Fruit fly (Drosophila melanogaster) whole organism, adult: ENCODE data around the gene Tps1.

ENCODE experiments used
- CG11617 ChIP-seq: fragments of 200-800 bp; sonication (Bioruptor generic); optimal IDR thresholded peaks from 2 replicates; lab custom pipeline; 2017; ENCODE audit warnings: mild to moderate bottlenecking, missing biosample characterization, missing genetic modification reagents, missing genetic modification characterization
- CG12768 ChIP-seq: fragments of 200-800 bp; sonication (Bioruptor generic); optimal IDR thresholded peaks from 2 replicates; lab custom pipeline; 2017; ENCODE audit warnings: missing biosample characterization, missing genetic modification characterization, mild to moderate bottlenecking, moderate library complexity, missing genetic modification reagents
- CG14711 ChIP-seq: fragments of 200-800 bp; sonication (Bioruptor generic); optimal IDR thresholded peaks from 2 replicates; lab custom pipeline; 2018; ENCODE audit warnings: missing biosample characterization, mild to moderate bottlenecking, missing genetic modification characterization, moderate library complexity
- CG1620 ChIP-seq: fragments of 200-800 bp; sonication (Bioruptor generic); optimal IDR thresholded peaks from 2 replicates; lab custom pipeline; 2016; ENCODE audit warnings: missing biosample characterization, missing genetic modification characterization
- CG33017 ChIP-seq: fragments of 200-800 bp; sonication (Bioruptor generic); optimal IDR thresholded peaks from 2 replicates; lab custom pipeline; 2018; ENCODE audit warnings: missing biosample characterization, mild to moderate bottlenecking, missing genetic modification characterization, moderate library complexity
- CG5204 ChIP-seq: fragments of 200-800 bp; sonication (Bioruptor generic); optimal IDR thresholded peaks from 2 replicates; lab custom pipeline; 2016; ENCODE audit warnings: missing biosample characterization, missing genetic modification characterization
- CG7045 ChIP-seq: fragments of 200-800 bp; sonication (Bioruptor generic); optimal IDR thresholded peaks from 2 replicates; lab custom pipeline; 2017; ENCODE audit warnings: missing biosample characterization, mild to moderate bottlenecking, missing genetic modification characterization
- CG7101 ChIP-seq: fragments of 200-800 bp; sonication (Bioruptor generic); optimal IDR thresholded peaks from 2 replicates; lab custom pipeline; 2018; ENCODE audit warnings: missing biosample characterization, mild to moderate bottlenecking, missing genetic modification characterization, moderate library complexity
- Clk ChIP-seq: fragments of 200-800 bp; sonication (Bioruptor generic); optimal IDR thresholded peaks from 2 replicates; lab custom pipeline; 2017; ENCODE audit warnings: missing biosample characterization, missing genetic modification characterization
- Crg-1 ChIP-seq: fragments of 200-800 bp; sonication (Bioruptor generic); optimal IDR thresholded peaks from 2 replicates; lab custom pipeline; 2016; ENCODE audit warnings: missing biosample characterization, missing genetic modification characterization
- Hr96 ChIP-seq: fragments of 200-800 bp; sonication (Bioruptor generic); optimal IDR thresholded peaks from 2 replicates; lab custom pipeline; 2016; ENCODE audit warnings: missing biosample characterization, missing genetic modification characterization
- bab1 ChIP-seq: fragments of 200-800 bp; sonication (Bioruptor generic); optimal IDR thresholded peaks from 3 replicates; lab custom pipeline; 2019; ENCODE audit warnings: missing biosample characterization, mild to moderate bottlenecking, missing genetic modification characterization, moderate library complexity
- cic ChIP-seq: fragments of 200-800 bp; sonication (Bioruptor generic); optimal IDR thresholded peaks from 2 replicates; lab custom pipeline; 2017; ENCODE audit warnings: missing biosample characterization, mild to moderate bottlenecking, missing genetic modification characterization, moderate library complexity
- cnc ChIP-seq, 2 experiments: fragments of >200 bp; optimal IDR thresholded peaks; 2 replicates each; lab custom pipeline; 2017
- kay ChIP-seq: fragments of 200-800 bp; sonication (Bioruptor generic); peaks from one replicate; lab custom pipeline; 2016; ENCODE audit warnings: missing biosample characterization, missing genetic modification characterization, borderline replicate concordance
- ovo ChIP-seq: fragments of 200-800 bp; sonication (Bioruptor generic); optimal IDR thresholded peaks from 2 replicates; lab custom pipeline; 2016; ENCODE audit warnings: missing biosample characterization, missing genetic modification characterization
- pad ChIP-seq: fragments of 200-800 bp; sonication (Bioruptor generic); optimal IDR thresholded peaks from 3 replicates; lab custom pipeline; 2017; ENCODE audit warnings: missing biosample characterization, missing genetic modification characterization, mild to moderate bottlenecking, moderate library complexity, missing genetic modification reagents
- tj ChIP-seq: fragments of 200-800 bp; sonication (Bioruptor generic); optimal IDR thresholded peaks from 3 replicates; lab custom pipeline; 2017; ENCODE audit warnings: missing biosample characterization, mild to moderate bottlenecking, missing genetic modification characterization, moderate library complexity
- toe ChIP-seq: fragments of 200-800 bp; sonication (Bioruptor generic); optimal IDR thresholded peaks from 2 replicates; lab custom pipeline; 2016; ENCODE audit warnings: missing biosample characterization, missing genetic modification characterization

The Tps1 gene

DNA sequence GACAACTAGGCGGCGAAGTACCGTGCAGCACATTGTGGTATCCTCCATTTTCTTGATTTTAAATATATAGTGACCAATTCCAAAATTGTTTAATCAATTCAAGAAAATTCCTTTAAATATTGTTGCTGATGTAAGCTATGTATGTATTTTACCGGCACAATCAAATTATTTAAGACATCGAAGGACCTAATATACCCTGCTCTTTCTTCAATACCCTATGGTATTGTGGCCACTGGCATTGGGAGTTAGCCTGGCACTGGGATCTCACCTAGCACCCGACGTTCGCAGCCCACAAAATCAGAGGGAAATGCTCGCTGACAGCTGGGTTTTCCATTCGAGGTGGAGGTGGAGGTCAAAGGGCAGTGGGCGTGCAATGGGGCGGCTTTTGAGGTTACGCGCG lies 34.0 kb downstream of the Tps1 start:
- no peak for TF ChIP-seq Crg-1 (GFP tag; lab: Kevin White, UChicago)
- TF ChIP-seq CG33017 (tag; lab: Kevin White, UChicago), result no peak
- no peak for TF ChIP-seq pad (GFP tag; lab: Kevin White, UChicago)
- no peak for TF ChIP-seq tj
- no peak for TF ChIP-seq kay
- TF ChIP-seq CG14711 (tag; lab: Kevin White, UChicago), result no peak
- no peak for TF ChIP-seq Hr96 (GFP tag; lab: Kevin White, UChicago)
- no peak for TF ChIP-seq toe (GFP tag; lab: Kevin White, UChicago)
- TF ChIP-seq CG7045, result no peak
- no peak for TF ChIP-seq CG5204 (GFP tag; lab: Kevin White, UChicago)
- no peak for TF ChIP-seq CG12768 (GFP tag; lab: Kevin White, UChicago)
- TF ChIP-seq cnc (optimal IDR thresholded peaks at IDR 0.05; lab: Kevin White, UChicago), result no peak
- TF ChIP-seq bab1 (GFP tag; lab: Kevin White, UChicago), result no peak
- TF ChIP-seq CG1620 (GFP tag; lab: Kevin White, UChicago), result no peak
- TF ChIP-seq cic, result no peak

DNA sequence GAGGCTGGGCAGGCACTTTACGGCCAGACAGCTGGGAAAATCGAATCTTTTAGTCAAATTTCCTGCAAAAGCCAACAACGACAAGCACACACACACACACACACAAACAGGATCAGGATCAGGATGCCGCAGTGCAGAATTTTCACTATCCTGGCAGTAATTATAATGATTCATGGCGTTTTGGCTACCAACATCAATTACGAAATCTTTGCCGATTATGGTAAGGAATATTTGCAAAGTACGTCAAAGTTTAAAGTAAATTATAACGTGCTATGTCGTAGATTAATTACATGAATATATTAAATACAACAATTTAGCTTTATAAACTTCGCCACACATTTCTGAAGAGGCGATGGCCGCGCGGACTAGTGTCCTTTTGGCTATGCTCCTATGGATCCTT lies 45.5 kb downstream of the Tps1 start, which contains the start of the genes CG34177 and CG34178:
Gene CG34177, plus strand, starts transcription at position 301 of the 400 bp plus-strand sequence.
Gene CG34178, plus strand, starts transcription at position 301 of the 400 bp plus-strand sequence.
- TF ChIP-seq toe (GFP tag; lab: Kevin White, UChicago) (no peak), kay (no peak)

DNA sequence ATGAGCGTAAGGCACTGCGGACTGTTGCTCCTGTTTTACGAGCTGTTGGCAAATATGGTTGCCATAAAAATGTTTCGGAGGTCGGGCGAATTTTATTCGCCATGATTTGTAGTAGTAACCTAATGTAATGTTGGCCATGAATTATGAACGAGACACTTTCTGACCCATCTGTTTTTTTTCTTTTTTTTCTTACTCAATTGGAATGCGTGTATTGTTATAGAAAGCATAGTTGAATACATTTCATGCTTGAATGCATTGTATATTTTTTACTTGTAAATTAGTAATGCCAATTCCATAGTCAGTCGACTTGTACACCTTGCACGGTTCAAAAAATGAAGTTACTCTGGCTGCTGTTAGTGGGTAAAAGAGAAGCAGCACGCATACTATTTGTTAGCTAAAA lies 49.4 kb downstream of the Tps1 start, which contains the start of gene CG43056:
Gene CG43056, plus strand, starts transcription at position 301 of the 400 bp plus-strand sequence.
- no peak for TF ChIP-seq cic
- no peak for TF ChIP-seq CG7045
- no peak for TF ChIP-seq pad (GFP tag; lab: Kevin White, UChicago)
- no peak for TF ChIP-seq cnc (optimal IDR thresholded peaks at IDR 0.05; lab: Kevin White, UChicago)
- TF ChIP-seq CG5204 (GFP tag; lab: Kevin White, UChicago), result no peak
- no peak for TF ChIP-seq CG7101
- TF ChIP-seq Hr96 (GFP tag; lab: Kevin White, UChicago), result no peak
- TF ChIP-seq Clk, result no peak
- no peak for TF ChIP-seq CG33017 (tag; lab: Kevin White, UChicago)
- TF ChIP-seq ovo (GFP tag; lab: Kevin White, UChicago), result no peak
- no peak for TF ChIP-seq toe (GFP tag; lab: Kevin White, UChicago)
- no peak for TF ChIP-seq Crg-1 (GFP tag; lab: Kevin White, UChicago)
- no peak for TF ChIP-seq CG11617
- TF ChIP-seq bab1 (GFP tag; lab: Kevin White, UChicago), result no peak
- no peak for TF ChIP-seq kay
- TF ChIP-seq CG12768 (GFP tag; lab: Kevin White, UChicago), result no peak
- TF ChIP-seq tj, result no peak

DNA sequence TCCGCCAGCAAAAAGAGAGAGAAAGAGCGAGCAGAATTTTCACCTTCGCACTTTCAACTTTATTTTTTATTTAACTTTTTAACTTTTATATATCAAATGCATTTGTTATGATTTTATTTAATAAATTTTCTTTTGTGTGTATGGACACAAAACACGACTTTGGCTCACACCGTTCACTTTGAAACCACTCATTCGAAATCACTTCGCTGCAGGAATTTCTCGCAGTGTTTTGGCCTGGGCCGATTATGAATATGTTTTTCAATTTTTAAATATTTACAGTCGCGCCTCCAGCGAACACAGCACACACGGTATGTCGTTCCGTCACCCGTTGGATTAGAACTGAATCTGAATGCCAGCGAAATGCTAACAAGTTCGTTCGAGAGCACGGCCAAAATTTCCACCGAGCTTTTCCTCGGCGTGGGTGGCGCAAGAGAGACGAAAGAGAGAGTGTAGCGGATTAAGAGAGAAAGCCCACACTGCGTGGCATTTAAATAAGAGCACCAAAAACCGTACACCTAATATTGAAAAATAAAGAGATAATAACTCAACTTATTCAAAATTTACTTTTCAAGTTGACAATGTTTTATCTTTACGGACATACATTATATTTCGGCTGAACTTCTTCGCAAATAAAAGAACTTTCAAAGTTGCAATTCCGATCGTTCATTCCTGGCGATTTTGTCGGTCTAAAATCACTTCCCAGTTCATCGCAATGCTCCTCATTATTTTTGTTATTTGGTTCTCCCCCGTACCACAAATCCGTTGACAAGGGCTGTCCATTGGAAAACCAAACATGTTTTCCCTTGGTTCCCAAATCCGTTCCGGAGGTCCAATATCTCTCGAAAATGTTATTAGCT lies 53.0 kb downstream of the Tps1 start, which contains the start of gene CG15431:
Gene CG15431, minus strand, starts transcription at position 402 of the 857 bp plus-strand sequence.
- TF ChIP-seq ovo (GFP tag; lab: Kevin White, UChicago) (no peak), tj (no peak), CG7045 (peak; percentile 29), pad (GFP tag; lab: Kevin White, UChicago) (no peak), CG12768 (GFP tag; lab: Kevin White, UChicago) (no peak), bab1 (GFP tag; lab: Kevin White, UChicago) (no peak), CG5204 (GFP tag; lab: Kevin White, UChicago) (no peak), CG11617 (peak; percentile 25), toe (GFP tag; lab: Kevin White, UChicago) (no peak), cic (no peak), Clk (no peak), CG33017 (tag; lab: Kevin White, UChicago) (peak; percentile 5), Hr96 (GFP tag; lab: Kevin White, UChicago) (no peak), cnc (optimal IDR thresholded peaks at IDR 0.05; lab: Kevin White, UChicago) (no peak)

DNA sequence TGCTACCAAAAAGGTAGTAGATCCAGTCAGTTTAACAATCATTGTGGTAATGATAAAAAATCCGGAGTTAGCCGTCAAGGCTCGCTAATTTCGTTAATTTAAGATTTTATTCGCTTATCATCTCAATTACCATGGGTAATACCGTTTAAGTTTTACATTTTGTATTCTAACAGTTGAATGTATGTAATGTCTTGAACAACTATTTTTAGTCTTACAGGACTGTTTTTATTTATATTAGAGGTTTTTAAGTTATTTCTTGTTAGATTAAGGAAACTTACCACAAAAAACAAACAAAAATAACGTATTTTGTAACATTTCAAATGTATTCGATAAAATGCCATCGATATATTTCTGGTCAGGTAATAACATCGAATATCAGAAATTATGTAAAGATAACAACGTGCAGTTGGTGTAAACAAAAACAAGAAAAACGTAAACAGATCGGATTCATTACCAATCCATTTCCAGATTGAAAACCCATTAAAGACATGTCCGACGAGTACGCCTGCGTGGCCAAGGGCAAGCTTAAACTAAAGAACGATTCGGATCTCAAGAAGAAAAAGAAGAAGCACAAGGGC lies 54.0 kb downstream of the Tps1 start, which contains the start of the genes Sfp24F and CG15432:
Gene Sfp24F, minus strand, starts transcription at position 51 of the 578 bp plus-strand sequence.
Gene CG15432, plus strand, starts transcription at position 311 of the 578 bp plus-strand sequence.
- TF ChIP-seq bab1 (GFP tag; lab: Kevin White, UChicago), result peak; percentile 9
- no peak for TF ChIP-seq pad (GFP tag; lab: Kevin White, UChicago)
